Fruit fly (Drosophila melanogaster): ENCODE measurements around the gene CG4238.

Gene CG4238

dm6 chr2L:2008980-2009954, at the start of gene CG4238:
CG4238 (plus strand) TSS chr2L:2009859.
- TF ChIP-seq h (optimal IDR thresholded peaks at IDR 0.05): no peak

dm6 chr2L:1960056-1960455, 49.6 kb upstream of the CG4238 start:
- no peak for TF ChIP-seq Myc (optimal IDR thresholded peaks at IDR 0.05)
- TF ChIP-seq psq (optimal IDR thresholded peaks at IDR 0.05): no peak
- no peak for TF ChIP-seq ttk (optimal IDR thresholded peaks at IDR 0.05)
- no peak for TF ChIP-seq h (optimal IDR thresholded peaks at IDR 0.05)
- TF ChIP-seq insv (optimal IDR thresholded peaks at IDR 0.05): no peak
- TF ChIP-seq Sin3A (optimal IDR thresholded peaks at IDR 0.05): no peak

dm6 chr2L:1961932-1962496, 47.6 kb upstream of the CG4238 start:
- TF ChIP-seq ttk (optimal IDR thresholded peaks at IDR 0.05) (no peak), insv (optimal IDR thresholded peaks at IDR 0.05) (no peak), Sin3A (optimal IDR thresholded peaks at IDR 0.05) (no peak), Myc (optimal IDR thresholded peaks at IDR 0.05) (no peak), h (optimal IDR thresholded peaks at IDR 0.05) (no peak), psq (optimal IDR thresholded peaks at IDR 0.05) (no peak)

- no peak for TF ChIP-seq psq (optimal IDR thresholded peaks at IDR 0.05)
- TF ChIP-seq Myc (optimal IDR thresholded peaks at IDR 0.05): no peak
- TF ChIP-seq insv (optimal IDR thresholded peaks at IDR 0.05): no peak
- TF ChIP-seq ttk (optimal IDR thresholded peaks at IDR 0.05): no peak
- TF ChIP-seq h (optimal IDR thresholded peaks at IDR 0.05): no peak
These were observed 42.4 kb upstream of the CG4238 start for dm6 chr2L:1967301-1967700.

- TF ChIP-seq Sin3A (optimal IDR thresholded peaks at IDR 0.05) (no peak), psq (optimal IDR thresholded peaks at IDR 0.05) (no peak), ttk (optimal IDR thresholded peaks at IDR 0.05) (no peak), insv (optimal IDR thresholded peaks at IDR 0.05) (no peak), Myc (optimal IDR thresholded peaks at IDR 0.05) (no peak), h (optimal IDR thresholded peaks at IDR 0.05) (no peak)
These were observed 41.8 kb upstream of the CG4238 start for dm6 chr2L:1967861-1968260.

- no peak for TF ChIP-seq psq (optimal IDR thresholded peaks at IDR 0.05)
- no peak for TF ChIP-seq h (optimal IDR thresholded peaks at IDR 0.05)
These were observed 39.2 kb upstream of the CG4238 start, which contains the start of gene erm for dm6 chr2L:1970312-1970929. erm (minus strand) TSS chr2L:1970362.

- TF ChIP-seq Sin3A (optimal IDR thresholded peaks at IDR 0.05): no peak
- no peak for TF ChIP-seq ttk (optimal IDR thresholded peaks at IDR 0.05)
- no peak for TF ChIP-seq insv (optimal IDR thresholded peaks at IDR 0.05)
- TF ChIP-seq Myc (optimal IDR thresholded peaks at IDR 0.05): no peak
- no peak for TF ChIP-seq h (optimal IDR thresholded peaks at IDR 0.05)
- no peak for TF ChIP-seq psq (optimal IDR thresholded peaks at IDR 0.05)
These were observed 37.1 kb upstream of the CG4238 start for dm6 chr2L:1972450-1973119.

dm6 chr2L:1973957-1974356, 35.7 kb upstream of the CG4238 start, which contains the start of gene Der-1:
Der-1 (plus strand) TSS chr2L:1973957.
- TF ChIP-seq insv (optimal IDR thresholded peaks at IDR 0.05) (no peak), Myc (optimal IDR thresholded peaks at IDR 0.05) (no peak), Sin3A (optimal IDR thresholded peaks at IDR 0.05) (no peak), ttk (optimal IDR thresholded peaks at IDR 0.05) (no peak), psq (optimal IDR thresholded peaks at IDR 0.05) (no peak), h (optimal IDR thresholded peaks at IDR 0.05) (no peak)

- TF ChIP-seq ttk (optimal IDR thresholded peaks at IDR 0.05): no peak
- TF ChIP-seq h (optimal IDR thresholded peaks at IDR 0.05): no peak
- TF ChIP-seq insv (optimal IDR thresholded peaks at IDR 0.05): no peak
- TF ChIP-seq Sin3A (optimal IDR thresholded peaks at IDR 0.05): no peak
- TF ChIP-seq Myc (optimal IDR thresholded peaks at IDR 0.05): no peak
- TF ChIP-seq psq (optimal IDR thresholded peaks at IDR 0.05): no peak
These were observed 34.2 kb upstream of the CG4238 start for dm6 chr2L:1975473-1975872.

- TF ChIP-seq psq (optimal IDR thresholded peaks at IDR 0.05) (no peak), Myc (optimal IDR thresholded peaks at IDR 0.05) (no peak), insv (optimal IDR thresholded peaks at IDR 0.05) (no peak), h (optimal IDR thresholded peaks at IDR 0.05) (no peak), Sin3A (optimal IDR thresholded peaks at IDR 0.05) (no peak), ttk (optimal IDR thresholded peaks at IDR 0.05) (no peak)
These were observed 30.4 kb upstream of the CG4238 start for dm6 chr2L:1979196-1979818.

- TF ChIP-seq ttk (optimal IDR thresholded peaks at IDR 0.05) (no peak), psq (optimal IDR thresholded peaks at IDR 0.05) (no peak), Sin3A (optimal IDR thresholded peaks at IDR 0.05) (no peak), h (optimal IDR thresholded peaks at IDR 0.05) (no peak), Myc (optimal IDR thresholded peaks at IDR 0.05) (no peak), insv (optimal IDR thresholded peaks at IDR 0.05) (no peak)
These were observed 28.8 kb upstream of the CG4238 start, which contains the start of the genes CG15356 and CG15362 for dm6 chr2L:1980708-1981339. CG15356 (minus strand) TSS chr2L:1980755. CG15362 (plus strand) TSS chr2L:1981176.
